Worm (Caenorhabditis elegans): ENCODE results near the gene plpp-1.2.

DNA sequence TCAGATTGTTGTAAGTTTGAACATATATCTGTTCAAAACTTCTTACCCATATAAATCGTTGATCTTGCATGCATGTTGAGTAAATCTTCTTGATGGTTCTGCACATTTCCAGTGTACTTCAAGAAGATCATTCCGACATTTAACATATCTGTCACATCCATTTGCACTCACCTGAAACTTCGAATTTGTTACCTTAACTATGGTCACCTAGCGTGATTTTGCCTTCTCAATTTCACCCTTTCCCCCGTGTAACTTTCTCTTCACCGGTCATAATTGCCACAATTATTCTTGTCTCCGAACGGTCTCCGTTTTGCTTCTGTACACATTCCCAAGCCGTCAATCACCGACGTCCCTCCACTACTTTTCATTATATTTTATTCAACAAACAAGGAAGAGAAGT lies 28.1 kb downstream of the plpp-1.2 start:
- TF ChIP-seq tab-1 (GFP tag; IDR thresholded peaks at IDR 0.05) (no peak), ref-1 (GFP tag; conservative IDR thresholded peaks at IDR 0.05) (no peak)
